Fruit fly (Drosophila melanogaster) whole organism, prepupa: ENCODE data around the gene hth.
A peak's percentile ranks its signal among the peaks of the same experiment; 100 is the strongest.

Experiments used
- Blimp-1 ChIP-seq: fragments of 200-800 bp; sonication (Bioruptor generic); optimal IDR thresholded peaks from 3 replicates; lab custom pipeline; 2017; ENCODE audit warnings: missing biosample characterization, missing genetic modification characterization, mild to moderate bottlenecking, moderate library complexity, missing genetic modification reagents
- CG10631 ChIP-seq: fragments of 200-800 bp; sonication (Bioruptor generic); optimal IDR thresholded peaks from 2 replicates; lab custom pipeline; 2016; ENCODE audit warnings: missing biosample characterization, missing genetic modification characterization
- CG10669 ChIP-seq: fragments of 200-800 bp; sonication (Bioruptor generic); optimal IDR thresholded peaks from 3 replicates; lab custom pipeline; 2018; ENCODE audit warnings: missing biosample characterization, mild to moderate bottlenecking, missing genetic modification characterization, moderate library complexity
- CG11762 ChIP-seq: fragments of 200-800 bp; sonication (Bioruptor generic); optimal IDR thresholded peaks from 3 replicates; lab custom pipeline; 2016; ENCODE audit warnings: missing biosample characterization, missing genetic modification characterization; ENCODE audit not compliant: insufficient read depth
- CG15336 ChIP-seq: fragments of 200-800 bp; sonication (Bioruptor generic); IDR thresholded peaks from 2 replicates; pipeline ENCODE4 v1.3.6; 2022; ENCODE audit warnings: missing biosample characterization, missing genetic modification characterization
- CG1621 ChIP-seq: fragments of 200-800 bp; sonication (Bioruptor generic); optimal IDR thresholded peaks from 3 replicates; lab custom pipeline; 2018; ENCODE audit warnings: missing biosample characterization, mild to moderate bottlenecking, missing genetic modification characterization
- CG16779 ChIP-seq: fragments of 200-800 bp; sonication (Bioruptor generic); optimal IDR thresholded peaks from 3 replicates; lab custom pipeline; 2017; ENCODE audit warnings: missing biosample characterization, mild to moderate bottlenecking, missing genetic modification characterization
- CG3032 ChIP-seq: fragments of 200-800 bp; optimal IDR thresholded peaks from 2 replicates; lab custom pipeline; 2019; ENCODE audit warnings: missing biosample characterization, mild to moderate bottlenecking, missing genetic modification characterization, moderate library complexity
- CG31627 ChIP-seq: fragments of 200-800 bp; sonication (Bioruptor generic); optimal IDR thresholded peaks from 3 replicates; lab custom pipeline; 2016; ENCODE audit warnings: missing biosample characterization, missing genetic modification characterization
- CG32006 ChIP-seq: fragments of 200-800 bp; sonication (Bioruptor generic); optimal IDR thresholded peaks from 3 replicates; lab custom pipeline; 2017; ENCODE audit warnings: missing biosample characterization, mild to moderate bottlenecking, missing genetic modification characterization
- CG34406 ChIP-seq: fragments of 200-800 bp; sonication (Bioruptor generic); optimal IDR thresholded peaks from 3 replicates; lab custom pipeline; 2016; ENCODE audit warnings: missing biosample characterization, missing genetic modification characterization
- CG4318 ChIP-seq: fragments of 200-800 bp; sonication (Bioruptor generic); optimal IDR thresholded peaks from 3 replicates; lab custom pipeline; 2017; ENCODE audit warnings: missing biosample characterization, mild to moderate bottlenecking, missing genetic modification characterization
- CG6276 ChIP-seq: fragments of 200-800 bp; sonication (Bioruptor generic); optimal IDR thresholded peaks from 2 replicates; lab custom pipeline; 2017; ENCODE audit warnings: missing biosample characterization, mild to moderate bottlenecking, missing genetic modification characterization
- CG6792 ChIP-seq: fragments of 200-800 bp; sonication (Bioruptor generic); optimal IDR thresholded peaks from 3 replicates; lab custom pipeline; 2016; ENCODE audit warnings: missing biosample characterization, missing genetic modification characterization
- CG6808 ChIP-seq: fragments of 200-800 bp; sonication (Bioruptor generic); optimal IDR thresholded peaks from 3 replicates; lab custom pipeline; 2017; ENCODE audit warnings: missing biosample characterization, missing genetic modification characterization, mild to moderate bottlenecking, moderate library complexity, missing genetic modification reagents
- CG6854 ChIP-seq: fragments of 200-800 bp; sonication (Bioruptor generic); optimal IDR thresholded peaks from 2 replicates; lab custom pipeline; 2017; ENCODE audit warnings: missing biosample characterization, mild to moderate bottlenecking, missing genetic modification characterization
- CG7368 ChIP-seq: fragments of 200-800 bp; sonication (Bioruptor generic); optimal IDR thresholded peaks from 3 replicates; lab custom pipeline; 2016; ENCODE audit warnings: missing biosample characterization, missing genetic modification characterization
- CG8319 ChIP-seq: fragments of 200-800 bp; sonication (Bioruptor generic); optimal IDR thresholded peaks from 3 replicates; lab custom pipeline; 2016; ENCODE audit warnings: missing biosample characterization, missing genetic modification characterization
- CG8632 ChIP-seq: fragments of 200-800 bp; sonication (Bioruptor generic); optimal IDR thresholded peaks from 3 replicates; lab custom pipeline; 2016; ENCODE audit warnings: missing biosample characterization, missing genetic modification characterization
- CG9139 ChIP-seq: fragments of 200-800 bp; sonication (Bioruptor generic); optimal IDR thresholded peaks from 3 replicates; lab custom pipeline; 2017; ENCODE audit warnings: missing biosample characterization, mild to moderate bottlenecking, missing genetic modification characterization
- Eip75B ChIP-seq: fragments of 200-800 bp; sonication (Bioruptor generic); optimal IDR thresholded peaks from 3 replicates; lab custom pipeline; 2016; ENCODE audit warnings: missing biosample characterization, missing genetic modification characterization
- Eip78C ChIP-seq: fragments of 200-800 bp; sonication (Bioruptor generic); peaks from one replicate; lab custom pipeline; 2016; ENCODE audit warnings: missing biosample characterization, missing genetic modification characterization
- Eip93F ChIP-seq: fragments of 200-800 bp; sonication (Bioruptor generic); optimal IDR thresholded peaks from 2 replicates; lab custom pipeline; 2016; ENCODE audit warnings: missing biosample characterization, mild to moderate bottlenecking, missing genetic modification characterization
- Hr38 ChIP-seq: sonication (Bioruptor generic); optimal IDR thresholded peaks from 2 replicates; lab custom pipeline; 2016; ENCODE audit warnings: missing biosample characterization, missing genetic modification characterization
- Hr39 ChIP-seq: fragments of 200-800 bp; sonication (Bioruptor generic); optimal IDR thresholded peaks from 2 replicates; lab custom pipeline; 2016; ENCODE audit warnings: missing biosample characterization, missing genetic modification characterization
- Hr4 ChIP-seq: fragments of 200-800 bp; sonication (Bioruptor generic); optimal IDR thresholded peaks from 3 replicates; lab custom pipeline; 2016; ENCODE audit warnings: missing biosample characterization, missing genetic modification characterization
- Lpt ChIP-seq: fragments of 200-800 bp; sonication (Bioruptor generic); optimal IDR thresholded peaks from 3 replicates; lab custom pipeline; 2016; ENCODE audit warnings: missing biosample characterization, missing genetic modification characterization
- Met ChIP-seq: fragments of 200-800 bp; sonication (Bioruptor generic); optimal IDR thresholded peaks from 3 replicates; lab custom pipeline; 2016; ENCODE audit warnings: missing biosample characterization, missing genetic modification characterization
- OdsH ChIP-seq: fragments of 200-800 bp; sonication (Bioruptor generic); optimal IDR thresholded peaks from 3 replicates; lab custom pipeline; 2016; ENCODE audit warnings: missing biosample characterization, missing genetic modification characterization
- Smox ChIP-seq: fragments of 200-800 bp; sonication (Bioruptor generic); optimal IDR thresholded peaks from 3 replicates; lab custom pipeline; 2016; ENCODE audit warnings: missing biosample characterization, missing genetic modification characterization
- Sox102F ChIP-seq: fragments of 200-800 bp; sonication (Bioruptor generic); optimal IDR thresholded peaks from 2 replicates; lab custom pipeline; 2016; ENCODE audit warnings: missing biosample characterization, mild to moderate bottlenecking, missing genetic modification characterization
- Sox14 ChIP-seq: fragments of 200-800 bp; sonication (Bioruptor generic); optimal IDR thresholded peaks from 3 replicates; lab custom pipeline; 2016; ENCODE audit warnings: missing biosample characterization, missing genetic modification characterization
- Sox15 ChIP-seq: fragments of 200-800 bp; sonication (Bioruptor generic); optimal IDR thresholded peaks from 3 replicates; lab custom pipeline; 2016; ENCODE audit warnings: missing biosample characterization, missing genetic modification characterization
- achi ChIP-seq: fragments of 200-800 bp; sonication (Bioruptor generic); optimal IDR thresholded peaks from 3 replicates; lab custom pipeline; 2016; ENCODE audit warnings: missing biosample characterization, missing genetic modification characterization
- acj6 ChIP-seq: fragments of 200-800 bp; sonication (Bioruptor generic); optimal IDR thresholded peaks from 3 replicates; lab custom pipeline; 2016; ENCODE audit warnings: missing biosample characterization, missing genetic modification characterization
- dac ChIP-seq: fragments of 200-800 bp; sonication (Bioruptor generic); optimal IDR thresholded peaks from 2 replicates; lab custom pipeline; 2017; ENCODE audit warnings: missing biosample characterization, mild to moderate bottlenecking, missing genetic modification characterization
- dsx ChIP-seq: fragments of 200-800 bp; optimal IDR thresholded peaks from 3 replicates; lab custom pipeline; 2019; ENCODE audit warnings: missing biosample characterization, mild to moderate bottlenecking, missing genetic modification characterization, moderate library complexity; ENCODE audit not compliant: poor library complexity, severe bottlenecking
- eg ChIP-seq: fragments of 200-800 bp; sonication (Bioruptor generic); IDR thresholded peaks from 3 replicates; pipeline ENCODE4 v1.3.6; 2022; ENCODE audit warnings: missing biosample characterization, missing genetic modification characterization
- esn ChIP-seq: fragments of 200-800 bp; sonication (Bioruptor generic); optimal IDR thresholded peaks from 2 replicates; lab custom pipeline; 2016; ENCODE audit warnings: missing biosample characterization, mild to moderate bottlenecking, missing genetic modification characterization, moderate library complexity
- fd59A ChIP-seq: fragments of 200-800 bp; sonication (Bioruptor generic); optimal IDR thresholded peaks from 2 replicates; lab custom pipeline; 2017; ENCODE audit warnings: missing biosample characterization, mild to moderate bottlenecking, missing genetic modification characterization, missing genetic modification reagents
- fkh ChIP-seq: fragments of 200-800 bp; sonication (Bioruptor generic); optimal IDR thresholded peaks from 3 replicates; lab custom pipeline; 2017; ENCODE audit warnings: missing biosample characterization, mild to moderate bottlenecking, missing genetic modification characterization, moderate library complexity
- lz ChIP-seq: fragments of 200-800 bp; sonication (Bioruptor generic); optimal IDR thresholded peaks from 3 replicates; lab custom pipeline; 2016; ENCODE audit warnings: missing biosample characterization, missing genetic modification characterization
- net ChIP-seq: fragments of 200-800 bp; sonication (Bioruptor generic); optimal IDR thresholded peaks from 3 replicates; lab custom pipeline; 2016; ENCODE audit warnings: missing biosample characterization, missing genetic modification characterization
- pdm3 ChIP-seq: fragments of 200-800 bp; sonication (Bioruptor generic); optimal IDR thresholded peaks from 3 replicates; lab custom pipeline; 2016; ENCODE audit warnings: missing biosample characterization, missing genetic modification characterization
- salr ChIP-seq, 2 experiments: fragments of 200-800 bp; sonication (Bioruptor generic); optimal IDR thresholded peaks; 3 replicates each; lab custom pipeline; 2016 to 2018; ENCODE audit warnings: missing biosample characterization in 2 of 2, missing genetic modification characterization in 2 of 2, mild to moderate bottlenecking in 1 of 2
- svp ChIP-seq: fragments of 200-800 bp; sonication (Bioruptor generic); peaks from one replicate; lab custom pipeline; 2016; ENCODE audit warnings: missing biosample characterization, missing genetic modification characterization
- topi ChIP-seq: fragments of 200-800 bp; sonication (Bioruptor generic); optimal IDR thresholded peaks from 3 replicates; lab custom pipeline; 2016; ENCODE audit warnings: missing biosample characterization, missing genetic modification characterization
- vri ChIP-seq: fragments of 200-800 bp; sonication (Bioruptor generic); optimal IDR thresholded peaks from 3 replicates; lab custom pipeline; 2016; ENCODE audit warnings: missing biosample characterization, mild to moderate bottlenecking, missing genetic modification characterization

Gene hth

dm6 chr3R:10672680-10673079, 33.3 kb upstream of the hth start:
- TF ChIP-seq svp (peak; percentile 76), esn (peak; percentile 18), lz (GFP tag; lab: Kevin White, UChicago) (peak; percentile 18), CG34406 (GFP tag; lab: Kevin White, UChicago) (no peak), CG6854 (GFP tag; lab: Kevin White, UChicago) (no peak), Eip78C (GFP tag; lab: Kevin White, UChicago) (peak; percentile 51), Hr39 (GFP tag; lab: Kevin White, UChicago) (peak; percentile 2), Hr38 (GFP tag; lab: Kevin White, UChicago) (no peak), CG6276 (no peak), Sox102F (GFP tag; lab: Kevin White, UChicago) (peak; percentile 5), Eip75B (no peak), CG6808 (GFP tag; lab: Kevin White, UChicago) (no peak), topi (GFP tag; lab: Kevin White, UChicago) (no peak), fkh (no peak), CG15336 (GFP tag; lab: Robert Waterston, UW) (no peak), CG11762 (GFP tag; lab: Kevin White, UChicago) (no peak), dac (GFP tag; lab: Kevin White, UChicago) (no peak), Sox14 (GFP tag; lab: Kevin White, UChicago) (no peak), net (GFP tag; lab: Kevin White, UChicago) (no peak), CG10631 (GFP tag; lab: Kevin White, UChicago) (no peak), OdsH (no peak), acj6 (GFP tag; lab: Kevin White, UChicago) (no peak), fd59A (no peak), Lpt (GFP tag; lab: Kevin White, UChicago) (no peak), vri (no peak), CG8632 (no peak), dsx (GFP tag; lab: Kevin White, UChicago) (no peak), CG4318 (GFP tag; lab: Kevin White, UChicago) (no peak), CG31627 (GFP tag; lab: Kevin White, UChicago) (no peak), Met (GFP tag; lab: Kevin White, UChicago) (peak; percentile 24), CG8319 (GFP tag; lab: Kevin White, UChicago) (no peak), Smox (GFP tag; lab: Kevin White, UChicago) (peak; percentile 20)

dm6 chr3R:10669950-10670349, 30.6 kb upstream of the hth start:
- TF ChIP-seq CG8632 (no peak), CG7368 (no peak), svp (peak; percentile 80), CG11762 (GFP tag; lab: Kevin White, UChicago) (no peak), vri (no peak), Eip78C (GFP tag; lab: Kevin White, UChicago) (peak; percentile 51), CG10631 (GFP tag; lab: Kevin White, UChicago) (peak; percentile 3), pdm3 (no peak), CG10669 (GFP tag; lab: Kevin White, UChicago) (peak; percentile 0), dsx (GFP tag; lab: Kevin White, UChicago) (peak; percentile 25), CG8319 (GFP tag; lab: Kevin White, UChicago) (no peak), salr (GFP tag; optimal IDR thresholded peaks at IDR 0.05; lab: Kevin White, UChicago) (no peak), CG34406 (GFP tag; lab: Kevin White, UChicago) (no peak), CG16779 (no peak), Met (GFP tag; lab: Kevin White, UChicago) (peak; percentile 43), Lpt (GFP tag; lab: Kevin White, UChicago) (no peak), Smox (GFP tag; lab: Kevin White, UChicago) (peak; percentile 10), CG6854 (GFP tag; lab: Kevin White, UChicago) (no peak), CG9139 (GFP tag; lab: Kevin White, UChicago) (no peak), acj6 (GFP tag; lab: Kevin White, UChicago) (no peak), Blimp-1 (GFP tag; lab: Kevin White, UChicago) (no peak), CG1621 (no peak), eg (GFP tag; lab: Robert Waterston, UW) (no peak), Sox15 (GFP tag; lab: Kevin White, UChicago) (no peak), topi (GFP tag; lab: Kevin White, UChicago) (peak; percentile 39), achi (no peak), Hr38 (GFP tag; lab: Kevin White, UChicago) (no peak), Hr4 (no peak), CG6792 (no peak), CG3032 (tag; lab: Kevin White, UChicago) (peak; percentile 0), CG32006 (GFP tag; lab: Kevin White, UChicago) (no peak), net (GFP tag; lab: Kevin White, UChicago) (no peak), Hr39 (GFP tag; lab: Kevin White, UChicago) (peak; percentile 36), CG31627 (GFP tag; lab: Kevin White, UChicago) (peak; percentile 14), Sox102F (GFP tag; lab: Kevin White, UChicago) (peak; percentile 24), Eip93F (no peak)
